Fruit fly (Drosophila melanogaster): ENCODE data around the gene CG12268.
A peak's percentile ranks its signal among the peaks of the same experiment; 100 is the strongest.

Gene CG12268

dm6 chr3R:23933684-23934575, 14.3 kb downstream of the CG12268 start, which contains the start of gene CG5854 (continued):
- TF ChIP-seq CG11902 (GFP tag; optimal IDR thresholded peaks at IDR 0.05) (peak; percentile 88), spab (GFP tag; optimal IDR thresholded peaks at IDR 0.05) (peak; percentile 97), Ets21C (GFP tag; optimal IDR thresholded peaks at IDR 0.05) (peak; percentile 94), Eip78C (GFP tag) (peak; percentile 99), CG3032 (tag; optimal IDR thresholded peaks at IDR 0.05) (peak; percentile 92), cyc (GFP tag; optimal IDR thresholded peaks at IDR 0.05) (peak; percentile 96), Ets96B (tag; optimal IDR thresholded peaks at IDR 0.05) (peak; percentile 96), salr (GFP tag; optimal IDR thresholded peaks at IDR 0.05) (peak; percentile 96), CG15336 (GFP tag; IDR thresholded peaks at IDR 0.05) (peak; percentile 99), achi (GFP tag; optimal IDR thresholded peaks at IDR 0.05) (peak; percentile 98)

- TF ChIP-seq Lpt (GFP tag; optimal IDR thresholded peaks at IDR 0.05) (no peak), Sox14 (GFP tag; optimal IDR thresholded peaks at IDR 0.05) (no peak), Hr39 (GFP tag; optimal IDR thresholded peaks at IDR 0.05) (no peak), CG3919 (GFP tag; optimal IDR thresholded peaks at IDR 0.05) (no peak), CG11902 (GFP tag; optimal IDR thresholded peaks at IDR 0.05) (no peak), CG8119 (GFP tag; IDR thresholded peaks at IDR 0.05) (no peak), Eip93F (GFP tag; optimal IDR thresholded peaks at IDR 0.05) (no peak), CG9139 (GFP tag; optimal IDR thresholded peaks at IDR 0.05) (no peak), esn (GFP tag; optimal IDR thresholded peaks at IDR 0.05) (no peak), pdm3 (GFP tag; optimal IDR thresholded peaks at IDR 0.05) (no peak), cyc (GFP tag; optimal IDR thresholded peaks at IDR 0.05) (no peak), CG11762 (GFP tag; optimal IDR thresholded peaks at IDR 0.05; ENCODE audit: insufficient read depth) (no peak), Blimp-1 (GFP tag; optimal IDR thresholded peaks at IDR 0.05) (no peak), ss (GFP tag; optimal IDR thresholded peaks at IDR 0.05) (no peak), CG1621 (tag; optimal IDR thresholded peaks at IDR 0.05) (no peak), vri (GFP tag; optimal IDR thresholded peaks at IDR 0.05) (no peak), CG6276 (GFP tag; optimal IDR thresholded peaks at IDR 0.05) (no peak), acj6 (GFP tag; optimal IDR thresholded peaks at IDR 0.05) (no peak), CG8632 (GFP tag; optimal IDR thresholded peaks at IDR 0.05) (no peak)
These were observed 14.9 kb downstream of the CG12268 start, which contains the start of gene RpS19b for dm6 chr3R:23933430-23933683. Gene RpS19b, minus strand, starts transcription at chr3R:23933530.

DNA sequence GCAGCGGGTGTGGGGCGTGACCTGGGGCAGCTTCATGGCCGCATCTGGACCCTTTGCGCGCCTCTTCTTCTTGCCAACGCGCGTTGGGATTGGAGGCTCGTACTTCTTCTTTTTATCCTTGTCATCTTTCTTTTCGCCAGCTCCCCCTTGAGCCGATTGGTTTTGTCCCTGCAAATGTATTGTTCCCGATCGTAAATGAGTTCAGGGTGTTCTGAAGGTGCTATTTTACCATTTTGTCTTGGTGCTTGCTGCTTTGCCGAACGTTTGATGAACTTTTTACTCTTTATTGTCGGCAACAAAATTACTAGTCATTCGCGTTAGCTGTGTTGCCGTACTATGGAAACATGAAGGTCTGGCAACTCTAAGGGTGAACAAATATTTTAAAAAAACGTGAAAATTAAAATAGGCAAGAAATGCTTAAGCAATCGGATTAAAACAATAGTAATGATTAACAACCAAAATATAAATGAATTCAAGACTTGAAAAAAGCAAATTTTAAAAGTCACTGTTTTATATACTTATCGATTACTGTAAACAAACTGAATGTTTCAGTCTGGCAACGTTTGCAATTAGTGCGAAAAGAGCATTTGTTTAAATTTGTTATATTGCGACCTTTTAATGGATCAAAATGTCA, 17.0 kb downstream of the CG12268 start, which contains the start of the genes Rpt2 and CG13599:
Gene Rpt2 (minus strand): TSS at position 464 of the 634 bp plus-strand sequence.
Gene CG13599 (plus strand): TSS at position 545 of the 634 bp plus-strand sequence.
- TF ChIP-seq fkh (GFP tag; optimal IDR thresholded peaks at IDR 0.05), result peak; percentile 93
- TF ChIP-seq CG3032 (tag; optimal IDR thresholded peaks at IDR 0.05), result peak; percentile 4
- no peak for TF ChIP-seq CG7368 (GFP tag; optimal IDR thresholded peaks at IDR 0.05)
- TF ChIP-seq CG10631 (GFP tag; optimal IDR thresholded peaks at IDR 0.05), result no peak
- no peak for TF ChIP-seq Hr39 (GFP tag; optimal IDR thresholded peaks at IDR 0.05)
- peak; percentile 9 for TF ChIP-seq cyc (GFP tag; optimal IDR thresholded peaks at IDR 0.05)
- TF ChIP-seq CG8632 (GFP tag; optimal IDR thresholded peaks at IDR 0.05), result no peak
- TF ChIP-seq Eip75B (GFP tag; optimal IDR thresholded peaks at IDR 0.05), result no peak
- peak; percentile 6 for TF ChIP-seq CG31627 (GFP tag; optimal IDR thresholded peaks at IDR 0.05)
- no peak for TF ChIP-seq Hr4 (GFP tag; optimal IDR thresholded peaks at IDR 0.05)
- TF ChIP-seq Sox14 (GFP tag; optimal IDR thresholded peaks at IDR 0.05), result peak; percentile 59
- TF ChIP-seq eg (GFP tag; IDR thresholded peaks at IDR 0.05), result no peak
- peak; percentile 12 for TF ChIP-seq lz (GFP tag; optimal IDR thresholded peaks at IDR 0.05)
- no peak for TF ChIP-seq CG6276 (GFP tag; optimal IDR thresholded peaks at IDR 0.05)
- TF ChIP-seq Eip93F (GFP tag; optimal IDR thresholded peaks at IDR 0.05), result no peak
- peak; percentile 51 for TF ChIP-seq esn (GFP tag; optimal IDR thresholded peaks at IDR 0.05)
- no peak for TF ChIP-seq Sox102F (GFP tag; optimal IDR thresholded peaks at IDR 0.05)
- TF ChIP-seq Sox15 (GFP tag; optimal IDR thresholded peaks at IDR 0.05), result no peak
- peak; percentile 19 for TF ChIP-seq Eip78C (GFP tag)
- no peak for TF ChIP-seq CG8119 (GFP tag; IDR thresholded peaks at IDR 0.05)
- TF ChIP-seq vri (GFP tag; optimal IDR thresholded peaks at IDR 0.05), result no peak
- TF ChIP-seq Gug (GFP tag; IDR thresholded peaks at IDR 0.05), result no peak
- TF ChIP-seq dsx (GFP tag; optimal IDR thresholded peaks at IDR 0.05; ENCODE audit: poor library complexity, severe bottlenecking), result peak; percentile 52
